Worm (Caenorhabditis elegans): ENCODE measurements around the gene thn-2.

ce11 chrIV:12396645-12397258 lies 13.8 kb downstream of the thn-2 start:
- no peak for TF ChIP-seq tbx-8 (GFP tag; optimal IDR thresholded peaks at IDR 0.05)
- no peak for TF ChIP-seq nhr-76 (tag; optimal IDR thresholded peaks at IDR 0.05)
- no peak for TF ChIP-seq nhr-237 (tag; optimal IDR thresholded peaks at IDR 0.05)
- TF ChIP-seq unc-39 (tag; optimal IDR thresholded peaks at IDR 0.05), result no peak
- no peak for TF ChIP-seq M03D4.4 (tag; optimal IDR thresholded peaks at IDR 0.05)
- no peak for TF ChIP-seq snpc-4 (tag; optimal IDR thresholded peaks at IDR 0.05)
- TF ChIP-seq nhr-12 (tag; optimal IDR thresholded peaks at IDR 0.05), result no peak
- no peak for TF ChIP-seq unc-120 (tag; optimal IDR thresholded peaks at IDR 0.05; ENCODE audit: poor library complexity, severe bottlenecking)
- TF ChIP-seq lsy-2 (tag; optimal IDR thresholded peaks at IDR 0.05), result no peak
- peak; percentile 5 for TF ChIP-seq elt-3 (tag; optimal IDR thresholded peaks at IDR 0.05)
- no peak for TF ChIP-seq lin-13 (tag; optimal IDR thresholded peaks at IDR 0.05)
- TF ChIP-seq pha-4 (tag; optimal IDR thresholded peaks at IDR 0.05), result no peak
- no peak for TF ChIP-seq ces-1 (GFP tag; optimal IDR thresholded peaks at IDR 0.05)

Measured in whole organism, mixed stage, embryonic.